Worm (Caenorhabditis elegans) whole organism, late embryonic: ENCODE data around the gene parn-1.

Experiments
- C08G9.2 ChIP-seq: sonication (generic microtip); optimal IDR thresholded peaks from 2 replicates; lab custom pipeline; 2016; ENCODE audit warnings: mild to moderate bottlenecking, missing genetic modification characterization, moderate library complexity, missing compliant biosample characterization
- ceh-30 ChIP-seq: fragments of 150-350 bp; optimal IDR thresholded peaks from 2 replicates; lab custom pipeline; 2014; ENCODE audit warnings: missing biosample characterization, missing genetic modification characterization
- dmd-4 ChIP-seq: sonication (generic microtip); optimal IDR thresholded peaks from 2 replicates; lab custom pipeline; 2016; ENCODE audit warnings: borderline replicate concordance, missing genetic modification characterization, missing compliant biosample characterization
- fkh-10 ChIP-seq: fragments of 150-350 bp; optimal IDR thresholded peaks from 2 replicates; lab custom pipeline; 2014; ENCODE audit warnings: missing biosample characterization, missing genetic modification reagents, missing genetic modification characterization
- gmeb-2 ChIP-seq: sonication (generic microtip); optimal IDR thresholded peaks from 2 replicates; lab custom pipeline; 2016; ENCODE audit warnings: missing genetic modification characterization, inconsistent platforms, missing compliant biosample characterization
- lin-11 ChIP-seq: fragments of 200-800 bp; sonication (Bioruptor generic); optimal IDR thresholded peaks from 2 replicates; lab custom pipeline; 2018; ENCODE audit warnings: mild to moderate bottlenecking, missing genetic modification characterization, missing compliant biosample characterization
- pha-4 ChIP-seq: fragments of 150-350 bp; optimal IDR thresholded peaks from 2 replicates; lab custom pipeline; 2018; ENCODE audit warnings: missing biosample characterization, missing genetic modification reagents, missing genetic modification characterization
- rnt-1 ChIP-seq: sonication (generic microtip); optimal IDR thresholded peaks from 2 replicates; lab custom pipeline; 2016; ENCODE audit warnings: missing genetic modification characterization, missing compliant biosample characterization
- ttx-3 ChIP-seq: sonication (generic microtip); optimal IDR thresholded peaks from 2 replicates; lab custom pipeline; 2016; ENCODE audit warnings: missing genetic modification reagents, missing genetic modification characterization, missing compliant biosample characterization

- TF ChIP-seq C08G9.2 (tag; lab: Kevin White, UChicago) (no peak), fkh-10 (GFP tag; lab: Kevin White, UChicago) (no peak), ceh-30 (tag; lab: Kevin White, UChicago) (no peak), ttx-3 (no peak), gmeb-2 (tag; lab: Kevin White, UChicago) (no peak), dmd-4 (tag; lab: Kevin White, UChicago) (no peak), rnt-1 (tag; lab: Kevin White, UChicago) (no peak), lin-11 (no peak), pha-4 (tag; lab: Kevin White, UChicago) (no peak)
Measured at ce11 chrV:12701613-12702012, 6.6 kb upstream of the parn-1 start.
